Worm (Caenorhabditis elegans) whole organism, mixed stage, embryonic: ENCODE data around the gene emb-8.

Experiments used
- M03D4.4 ChIP-seq: sonication (generic microtip); optimal IDR thresholded peaks from 2 replicates; lab custom pipeline; 2017; ENCODE audit warnings: mild to moderate bottlenecking, missing genetic modification characterization, missing compliant biosample characterization
- bed-3 ChIP-seq: fragments of 200-800 bp; sonication (Bioruptor generic); optimal IDR thresholded peaks from 3 replicates; lab custom pipeline; 2018; ENCODE audit warnings: mild to moderate bottlenecking, missing genetic modification characterization, moderate library complexity, missing compliant biosample characterization
- blmp-1 ChIP-seq: fragments of 150-350 bp; optimal IDR thresholded peaks from 2 replicates; lab custom pipeline; 2014; ENCODE audit warnings: missing biosample characterization, missing genetic modification characterization
- ceh-39 ChIP-seq: fragments of 150-350 bp; optimal IDR thresholded peaks from 2 replicates; lab custom pipeline; 2014; ENCODE audit warnings: missing biosample characterization, missing genetic modification characterization
- ceh-43 ChIP-seq: fragments of 200-800 bp; sonication (Bioruptor generic); optimal IDR thresholded peaks from 2 replicates; lab custom pipeline; 2018; ENCODE audit warnings: mild to moderate bottlenecking, missing genetic modification characterization, moderate library complexity, missing compliant biosample characterization
- ceh-83 ChIP-seq: fragments of 200-800 bp; sonication (Bioruptor generic); optimal IDR thresholded peaks from 2 replicates; lab custom pipeline; 2018; ENCODE audit warnings: mild to moderate bottlenecking, missing genetic modification characterization, missing compliant biosample characterization
- ces-1 ChIP-seq: fragments of 150-350 bp; optimal IDR thresholded peaks from 2 replicates; lab custom pipeline; 2014; ENCODE audit warnings: missing biosample characterization, missing genetic modification reagents, missing genetic modification characterization
- cnd-1 ChIP-seq: fragments of 200-800 bp; sonication (Bioruptor generic); optimal IDR thresholded peaks from 2 replicates; lab custom pipeline; 2018; ENCODE audit warnings: mild to moderate bottlenecking, missing genetic modification characterization, missing compliant biosample characterization
- drap-1 ChIP-seq: fragments of 200-800 bp; sonication (Bioruptor generic); optimal IDR thresholded peaks from 3 replicates; lab custom pipeline; 2018; ENCODE audit warnings: mild to moderate bottlenecking, missing genetic modification characterization, missing compliant biosample characterization
- elt-1 ChIP-seq: sonication (generic microtip); optimal IDR thresholded peaks from 2 replicates; lab custom pipeline; 2017; ENCODE audit warnings: missing genetic modification characterization, mild to moderate bottlenecking, missing compliant biosample characterization, antibody characterized with exemption, moderate library complexity, borderline replicate concordance; ENCODE audit not compliant: insufficient read depth
- flh-1 ChIP-seq: fragments of 200-800 bp; sonication (Bioruptor generic); optimal IDR thresholded peaks from 2 replicates; lab custom pipeline; 2018; ENCODE audit warnings: mild to moderate bottlenecking, missing genetic modification characterization, moderate library complexity, missing compliant biosample characterization
- ham-2 ChIP-seq: fragments of 200-800 bp; sonication (Bioruptor generic); optimal IDR thresholded peaks from 2 replicates; lab custom pipeline; 2018; ENCODE audit warnings: mild to moderate bottlenecking, missing genetic modification characterization, missing compliant biosample characterization
- hlh-1 ChIP-seq: fragments of 150-350 bp; optimal IDR thresholded peaks from 2 replicates; lab custom pipeline; 2014; ENCODE audit warnings: missing biosample characterization, missing genetic modification reagents, missing genetic modification characterization
- lin-13 ChIP-seq: fragments of 150-350 bp; optimal IDR thresholded peaks from 2 replicates; lab custom pipeline; 2014; ENCODE audit warnings: missing biosample characterization, missing genetic modification characterization
- lin-32 ChIP-seq: fragments of 200-800 bp; sonication (Bioruptor generic); optimal IDR thresholded peaks from 2 replicates; lab custom pipeline; 2018; ENCODE audit warnings: mild to moderate bottlenecking, missing genetic modification characterization, missing compliant biosample characterization
- lsy-2 ChIP-seq: fragments of 150-350 bp; optimal IDR thresholded peaks from 2 replicates; lab custom pipeline; 2014; ENCODE audit warnings: missing biosample characterization, missing genetic modification characterization
- mab-5 ChIP-seq: fragments of 150-350 bp; optimal IDR thresholded peaks from 2 replicates; lab custom pipeline; 2014; ENCODE audit warnings: missing biosample characterization, missing genetic modification characterization
- mep-1 ChIP-seq: fragments of 150-350 bp; optimal IDR thresholded peaks from 2 replicates; lab custom pipeline; 2017; ENCODE audit warnings: missing biosample characterization, missing genetic modification reagents, missing genetic modification characterization, inconsistent platforms
- mls-2 ChIP-seq: sonication (generic microtip); optimal IDR thresholded peaks from 2 replicates; lab custom pipeline; 2016; ENCODE audit warnings: mild to moderate bottlenecking, missing genetic modification characterization, moderate library complexity, missing compliant biosample characterization
- nhr-12 ChIP-seq: fragments of 150-350 bp; optimal IDR thresholded peaks from 2 replicates; lab custom pipeline; 2014; ENCODE audit warnings: missing biosample characterization, missing genetic modification characterization
- nhr-2 ChIP-seq: fragments of 150-350 bp; optimal IDR thresholded peaks from 2 replicates; lab custom pipeline; 2014; ENCODE audit warnings: missing biosample characterization, missing genetic modification characterization
- nhr-237 ChIP-seq: fragments of 150-350 bp; optimal IDR thresholded peaks from 2 replicates; lab custom pipeline; 2014; ENCODE audit warnings: missing biosample characterization, missing genetic modification characterization
- nhr-28 ChIP-seq: fragments of 150-350 bp; optimal IDR thresholded peaks from 2 replicates; lab custom pipeline; 2014; ENCODE audit warnings: missing biosample characterization, missing genetic modification characterization
- nhr-76 ChIP-seq: sonication (generic microtip); optimal IDR thresholded peaks from 2 replicates; lab custom pipeline; 2017; ENCODE audit warnings: missing biosample characterization, missing genetic modification characterization
- pha-4 ChIP-seq: fragments of 150-350 bp; optimal IDR thresholded peaks from 2 replicates; lab custom pipeline; 2018; ENCODE audit warnings: missing biosample characterization, missing genetic modification reagents, missing genetic modification characterization
- sem-2 ChIP-seq: fragments of 200-800 bp; sonication (Bioruptor generic); optimal IDR thresholded peaks from 2 replicates; lab custom pipeline; 2018; ENCODE audit warnings: mild to moderate bottlenecking, missing genetic modification characterization, missing compliant biosample characterization
- snpc-4 ChIP-seq: fragments of 150-350 bp; optimal IDR thresholded peaks from 2 replicates; lab custom pipeline; 2014; ENCODE audit warnings: missing biosample characterization, missing genetic modification characterization
- sptf-1 ChIP-seq: sonication (generic microtip); optimal IDR thresholded peaks from 2 replicates; lab custom pipeline; 2017; ENCODE audit warnings: mild to moderate bottlenecking, missing genetic modification characterization, moderate library complexity, missing compliant biosample characterization
- tbx-8 ChIP-seq: fragments of 200-800 bp; sonication (Bioruptor generic); optimal IDR thresholded peaks from 2 replicates; lab custom pipeline; 2018; ENCODE audit warnings: mild to moderate bottlenecking, missing genetic modification characterization, moderate library complexity, missing compliant biosample characterization
- unc-120 ChIP-seq: sonication (generic microtip); optimal IDR thresholded peaks from 2 replicates; lab custom pipeline; 2017; ENCODE audit warnings: missing genetic modification characterization, missing compliant biosample characterization; ENCODE audit not compliant: poor library complexity, severe bottlenecking
- unc-39 ChIP-seq: fragments of 150-350 bp; optimal IDR thresholded peaks from 2 replicates; lab custom pipeline; 2014; ENCODE audit warnings: missing biosample characterization, missing genetic modification characterization
- unc-62 ChIP-seq: fragments of 150-350 bp; optimal IDR thresholded peaks from 2 replicates; lab custom pipeline; 2014; ENCODE audit warnings: missing biosample characterization, missing genetic modification reagents, missing genetic modification characterization
- zip-8 ChIP-seq: fragments of 150-350 bp; optimal IDR thresholded peaks from 2 replicates; lab custom pipeline; 2014; ENCODE audit warnings: missing biosample characterization, missing genetic modification characterization
- ztf-11 ChIP-seq: fragments of 150-350 bp; optimal IDR thresholded peaks from 2 replicates; lab custom pipeline; 2014; ENCODE audit warnings: missing biosample characterization, missing genetic modification characterization

Gene emb-8

ce11 chrIII:5211137-5211648 lies 11.7 kb upstream of the emb-8 start:
- TF ChIP-seq cnd-1 = peak; percentile 85
- peak; percentile 0 for TF ChIP-seq mep-1
- TF ChIP-seq unc-120 (tag; lab: Kevin White, UChicago) = peak; percentile 46
- TF ChIP-seq bed-3 (GFP tag; lab: Kevin White, UChicago) = peak; percentile 58
- TF ChIP-seq ceh-83 = peak; percentile 88
- TF ChIP-seq nhr-12 (tag; lab: Kevin White, UChicago) = peak; percentile 15
- TF ChIP-seq nhr-2 (tag; lab: Kevin White, UChicago) = peak; percentile 46
- TF ChIP-seq flh-1 (GFP tag; lab: Kevin White, UChicago) = peak; percentile 45
- peak; percentile 75 for TF ChIP-seq ham-2
- peak; percentile 60 for TF ChIP-seq ceh-43 (GFP tag; lab: Kevin White, UChicago)
- TF ChIP-seq tbx-8 (GFP tag; lab: Kevin White, UChicago) = peak; percentile 7
- TF ChIP-seq sptf-1 = peak; percentile 85

- TF ChIP-seq flh-1 (GFP tag; lab: Kevin White, UChicago) (no peak), mab-5 (peak; percentile 53), unc-62 (GFP tag; lab: Kevin White, UChicago) (peak; percentile 25), zip-8 (tag; lab: Kevin White, UChicago) (no peak)
- TF ChIP-seq, all 35 proteins: peak for 2
These were observed 10.8 kb upstream of the emb-8 start for ce11 chrIII:5210269-5210668.

ce11 chrIII:5208992-5209391 lies 9.5 kb upstream of the emb-8 start, which contains the start of gene syx-16:
Gene syx-16, minus strand, starts transcription at chrIII:5209109.
- TF ChIP-seq unc-120 (tag; lab: Kevin White, UChicago) (no peak), elt-1 (tag; lab: Kevin White, UChicago) (no peak), bed-3 (GFP tag; lab: Kevin White, UChicago) (no peak)

- TF ChIP-seq lin-32 (GFP tag; lab: Kevin White, UChicago) = no peak
- TF ChIP-seq hlh-1 = no peak
- TF ChIP-seq ceh-43 (GFP tag; lab: Kevin White, UChicago) = no peak
- no peak for TF ChIP-seq mab-5
- TF ChIP-seq nhr-12 (tag; lab: Kevin White, UChicago) = no peak
- no peak for TF ChIP-seq drap-1
- no peak for TF ChIP-seq unc-39 (tag; lab: Kevin White, UChicago)
These were observed 7.5 kb upstream of the emb-8 start, which contains the start of gene morc-1 for ce11 chrIII:5206861-5207414. Gene morc-1, minus strand, starts transcription at chrIII:5206911.

ce11 chrIII:5203310-5203709 lies 3.8 kb upstream of the emb-8 start:
- TF ChIP-seq hlh-1 (no peak), lin-13 (tag; lab: Kevin White, UChicago) (no peak), ham-2 (no peak), mab-5 (no peak), M03D4.4 (tag; lab: Kevin White, UChicago) (no peak), ceh-39 (tag; lab: Kevin White, UChicago) (no peak), mep-1 (no peak), nhr-237 (tag; lab: Kevin White, UChicago) (no peak), ces-1 (no peak), bed-3 (GFP tag; lab: Kevin White, UChicago) (no peak), nhr-76 (no peak), ceh-43 (GFP tag; lab: Kevin White, UChicago) (no peak), flh-1 (GFP tag; lab: Kevin White, UChicago) (no peak), ceh-83 (no peak), blmp-1 (tag; lab: Kevin White, UChicago) (no peak)

- TF ChIP-seq mab-5 (no peak), drap-1 (no peak), ztf-11 (no peak), ces-1 (no peak), ceh-39 (tag; lab: Kevin White, UChicago) (no peak), ceh-83 (no peak), lin-32 (GFP tag; lab: Kevin White, UChicago) (no peak), cnd-1 (no peak), elt-1 (tag; lab: Kevin White, UChicago) (no peak), tbx-8 (GFP tag; lab: Kevin White, UChicago) (no peak), M03D4.4 (tag; lab: Kevin White, UChicago) (no peak), mep-1 (no peak), lin-13 (tag; lab: Kevin White, UChicago) (no peak), lsy-2 (tag; lab: Kevin White, UChicago) (no peak), hlh-1 (no peak), unc-39 (tag; lab: Kevin White, UChicago) (no peak), nhr-12 (tag; lab: Kevin White, UChicago) (no peak), nhr-76 (no peak), mls-2 (tag; lab: Kevin White, UChicago) (no peak), nhr-28 (tag; lab: Kevin White, UChicago) (peak; percentile 18), snpc-4 (tag; lab: Kevin White, UChicago) (no peak), pha-4 (tag; lab: Kevin White, UChicago) (no peak), nhr-237 (tag; lab: Kevin White, UChicago) (peak; percentile 1), ham-2 (peak; percentile 25), nhr-2 (tag; lab: Kevin White, UChicago) (no peak), unc-120 (tag; lab: Kevin White, UChicago) (peak; percentile 66), flh-1 (GFP tag; lab: Kevin White, UChicago) (no peak), sptf-1 (no peak), zip-8 (tag; lab: Kevin White, UChicago) (no peak), unc-62 (GFP tag; lab: Kevin White, UChicago) (no peak), sem-2 (GFP tag; lab: Kevin White, UChicago) (no peak)
These were observed 3.2 kb upstream of the emb-8 start for ce11 chrIII:5202641-5203040.
